Fruit fly (Drosophila melanogaster) Kc167 (cell line): ENCODE data around the gene eca.

Experiments used
- h ChIP-seq: fragments of >200 bp; optimal IDR thresholded peaks from 3 replicates; lab custom pipeline; 2018; ENCODE audit warnings: missing external identifiers
- insv ChIP-seq: fragments of >200 bp; optimal IDR thresholded peaks from 3 replicates; lab custom pipeline; 2018; ENCODE audit warnings: missing external identifiers

DNA sequence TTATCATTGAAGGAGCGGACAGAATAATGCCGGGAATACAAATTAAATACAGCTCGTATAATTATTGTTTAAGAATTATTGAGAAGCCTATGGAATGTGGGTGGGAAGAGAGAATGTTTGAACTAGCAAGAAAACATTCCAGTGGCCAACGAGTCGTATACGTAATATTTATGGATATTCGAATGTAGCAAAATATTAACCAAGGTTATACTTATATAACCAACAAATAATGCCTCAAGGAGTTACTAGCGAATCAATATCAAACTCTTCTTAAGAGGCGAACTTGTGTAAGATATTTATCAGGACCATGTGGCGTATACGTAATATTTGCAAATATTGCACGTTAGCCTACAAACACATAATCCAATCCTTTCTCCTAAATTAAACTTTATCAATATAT lies 19.9 kb downstream of the eca start:
- TF ChIP-seq insv (lab: Kevin White, UChicago) (no peak), h (lab: Kevin White, UChicago) (no peak)
